Worm (Caenorhabditis elegans): ENCODE data around the gene T08B1.1.

DNA sequence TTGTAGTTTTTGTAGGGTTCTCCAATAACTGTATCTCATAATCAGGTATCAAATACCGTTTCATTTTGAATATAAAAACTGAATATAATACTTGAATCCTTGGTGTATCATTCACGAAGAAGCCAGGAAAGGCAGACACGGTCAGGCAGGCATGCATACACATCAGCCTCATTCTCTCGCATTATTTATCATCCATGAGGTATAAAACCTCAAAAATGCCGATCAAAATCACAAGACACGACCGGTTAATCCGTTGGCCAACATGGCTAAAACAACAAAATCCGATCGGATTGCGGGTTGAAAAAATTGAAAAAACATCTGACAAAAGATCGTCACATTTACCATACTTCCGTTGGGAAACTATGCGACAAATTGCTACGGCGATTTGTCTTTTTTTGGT is 35.5 kb upstream of the T08B1.1 start, which contains the start of gene F59A7.5:
- TF ChIP-seq ama-1 (optimal IDR thresholded peaks at IDR 0.05), result no peak
- TF ChIP-seq hnd-1 (tag; optimal IDR thresholded peaks at IDR 0.05), result no peak
- TF ChIP-seq ceh-36 (tag; optimal IDR thresholded peaks at IDR 0.05), result no peak
- TF ChIP-seq flt-1 (GFP tag; IDR thresholded peaks at IDR 0.05), result no peak
- no peak for TF ChIP-seq tra-4 (tag; optimal IDR thresholded peaks at IDR 0.05)
- no peak for TF ChIP-seq tbx-11 (GFP tag; IDR thresholded peaks at IDR 0.05)
- TF ChIP-seq sea-1 (GFP tag; conservative IDR thresholded peaks at IDR 0.05), result no peak
- TF ChIP-seq scrt-1 (GFP tag; IDR thresholded peaks at IDR 0.05), result no peak
- TF ChIP-seq B0310.2 (tag; optimal IDR thresholded peaks at IDR 0.05), result no peak
- no peak for TF ChIP-seq ceh-13 (GFP tag; optimal IDR thresholded peaks at IDR 0.05)
